Fruit fly (Drosophila melanogaster) whole organism, prepupa: Measurements from ENCODE around the gene Hnf4.
A peak's percentile ranks its signal among the peaks of the same experiment; 100 is the strongest.

Experiments used
- Blimp-1 ChIP-seq: fragments of 200-800 bp; sonication (Bioruptor generic); optimal IDR thresholded peaks from 3 replicates; lab custom pipeline; 2017; ENCODE audit warnings: missing biosample characterization, missing genetic modification characterization, mild to moderate bottlenecking, moderate library complexity, missing genetic modification reagents
- CG3032 ChIP-seq: fragments of 200-800 bp; optimal IDR thresholded peaks from 2 replicates; lab custom pipeline; 2019; ENCODE audit warnings: missing biosample characterization, mild to moderate bottlenecking, missing genetic modification characterization, moderate library complexity
- Eip75B ChIP-seq: fragments of 200-800 bp; sonication (Bioruptor generic); optimal IDR thresholded peaks from 3 replicates; lab custom pipeline; 2016; ENCODE audit warnings: missing biosample characterization, missing genetic modification characterization
- Hr39 ChIP-seq: fragments of 200-800 bp; sonication (Bioruptor generic); optimal IDR thresholded peaks from 2 replicates; lab custom pipeline; 2016; ENCODE audit warnings: missing biosample characterization, missing genetic modification characterization
- Met ChIP-seq: fragments of 200-800 bp; sonication (Bioruptor generic); optimal IDR thresholded peaks from 3 replicates; lab custom pipeline; 2016; ENCODE audit warnings: missing biosample characterization, missing genetic modification characterization
- achi ChIP-seq: fragments of 200-800 bp; sonication (Bioruptor generic); optimal IDR thresholded peaks from 3 replicates; lab custom pipeline; 2016; ENCODE audit warnings: missing biosample characterization, missing genetic modification characterization
- lz ChIP-seq: fragments of 200-800 bp; sonication (Bioruptor generic); optimal IDR thresholded peaks from 3 replicates; lab custom pipeline; 2016; ENCODE audit warnings: missing biosample characterization, missing genetic modification characterization
- net ChIP-seq: fragments of 200-800 bp; sonication (Bioruptor generic); optimal IDR thresholded peaks from 3 replicates; lab custom pipeline; 2016; ENCODE audit warnings: missing biosample characterization, missing genetic modification characterization
- pdm3 ChIP-seq: fragments of 200-800 bp; sonication (Bioruptor generic); optimal IDR thresholded peaks from 3 replicates; lab custom pipeline; 2016; ENCODE audit warnings: missing biosample characterization, missing genetic modification characterization

DNA sequence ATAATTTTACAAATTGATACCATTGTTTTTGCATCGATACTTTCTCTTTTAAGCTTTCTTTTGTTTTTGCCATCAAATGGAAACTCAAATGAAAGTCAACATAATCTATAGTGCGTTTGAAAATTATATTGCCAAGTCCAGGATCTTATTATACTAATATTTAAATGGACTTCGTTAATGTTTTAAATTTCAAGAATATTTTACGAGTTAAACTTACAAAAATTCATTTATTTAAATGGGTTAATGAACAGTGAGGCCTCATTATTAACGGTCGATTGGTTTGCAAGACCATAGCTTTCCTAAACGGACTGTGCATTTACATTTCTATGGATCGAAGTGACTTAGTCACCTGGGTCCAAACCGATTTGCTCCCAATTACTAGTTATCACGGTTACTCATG is 27.0 kb upstream of the Hnf4 start:
- TF ChIP-seq net (GFP tag; lab: Kevin White, UChicago) (no peak), Blimp-1 (GFP tag; lab: Kevin White, UChicago) (no peak), achi (GFP tag; lab: Kevin White, UChicago) (no peak), Hr39 (GFP tag; lab: Kevin White, UChicago) (no peak), pdm3 (no peak), CG3032 (tag; lab: Kevin White, UChicago) (no peak), Eip75B (no peak), Met (GFP tag; lab: Kevin White, UChicago) (peak; percentile 20), lz (GFP tag; lab: Kevin White, UChicago) (no peak)
